Fruit fly (Drosophila melanogaster) whole organism, embryonic: ENCODE data around the gene CG13248.
A peak's percentile ranks its signal among the peaks of the same experiment; 100 is the strongest.

ENCODE experiments used
- Aef1 ChIP-seq: fragments of 200-800 bp; sonication (Bioruptor generic); IDR thresholded peaks from 3 replicates; pipeline ENCODE4 v1.3.6; 2022; ENCODE audit warnings: missing biosample characterization, missing genetic modification characterization
- CG10267 ChIP-seq: fragments of 200-800 bp; sonication (Bioruptor generic); optimal IDR thresholded peaks from 2 replicates; lab custom pipeline; 2018; ENCODE audit warnings: missing biosample characterization, mild to moderate bottlenecking, missing genetic modification characterization, moderate library complexity
- CG10543 ChIP-seq: fragments of 200-800 bp; sonication (Bioruptor generic); optimal IDR thresholded peaks from 3 replicates; lab custom pipeline; 2017; ENCODE audit warnings: missing biosample characterization, mild to moderate bottlenecking, missing genetic modification characterization, moderate library complexity
- CG12391 ChIP-seq: fragments of 200-800 bp; sonication (Bioruptor generic); optimal IDR thresholded peaks from 3 replicates; lab custom pipeline; 2018; ENCODE audit warnings: missing biosample characterization, mild to moderate bottlenecking, missing genetic modification characterization, moderate library complexity
- CG12769 ChIP-seq: fragments of 200-800 bp; sonication (Bioruptor generic); optimal IDR thresholded peaks from 2 replicates; lab custom pipeline; 2019; ENCODE audit warnings: missing biosample characterization, mild to moderate bottlenecking, missing genetic modification characterization, moderate library complexity
- CG14014 ChIP-seq: fragments of 200-800 bp; sonication (Bioruptor generic); IDR thresholded peaks from 2 replicates; pipeline ENCODE4 v1.3.6; 2022; ENCODE audit warnings: missing biosample characterization, missing genetic modification characterization
- CG14050 ChIP-seq: fragments of 200-800 bp; sonication (Bioruptor generic); IDR thresholded peaks from 3 replicates; pipeline ENCODE4 v1.3.6; 2022; ENCODE audit warnings: missing biosample characterization, missing genetic modification characterization
- CG15479 ChIP-seq: fragments of 200-800 bp; sonication (Bioruptor generic); optimal IDR thresholded peaks from 3 replicates; lab custom pipeline; 2019; ENCODE audit warnings: missing biosample characterization, mild to moderate bottlenecking, missing genetic modification characterization, moderate library complexity
- CG16815 ChIP-seq: fragments of 200-800 bp; sonication (Bioruptor generic); optimal IDR thresholded peaks from 3 replicates; lab custom pipeline; 2017; ENCODE audit warnings: missing biosample characterization, mild to moderate bottlenecking, missing genetic modification characterization
- CG16863 ChIP-seq: fragments of 200-800 bp; sonication (Bioruptor generic); optimal IDR thresholded peaks from 3 replicates; lab custom pipeline; 2016; ENCODE audit warnings: missing biosample characterization, missing genetic modification characterization
- CG18011 ChIP-seq: fragments of 200-800 bp; sonication (Bioruptor generic); optimal IDR thresholded peaks from 2 replicates; lab custom pipeline; 2017; ENCODE audit warnings: missing biosample characterization, missing genetic modification characterization, mild to moderate bottlenecking, moderate library complexity, missing genotype
- CG1832 ChIP-seq: fragments of 200-800 bp; sonication (Bioruptor generic); optimal IDR thresholded peaks from 2 replicates; lab custom pipeline; 2017; ENCODE audit warnings: missing biosample characterization, mild to moderate bottlenecking, missing genetic modification characterization, inconsistent platforms
- CG18619 ChIP-seq: fragments of 200-800 bp; sonication (Bioruptor generic); optimal IDR thresholded peaks from 3 replicates; lab custom pipeline; 2017; ENCODE audit warnings: missing biosample characterization, mild to moderate bottlenecking, missing genetic modification characterization
- CG2120 ChIP-seq: fragments of 200-800 bp; sonication (Bioruptor generic); optimal IDR thresholded peaks from 3 replicates; lab custom pipeline; 2016; ENCODE audit warnings: missing biosample characterization, missing genetic modification characterization
- CG33557 ChIP-seq: fragments of 200-800 bp; sonication (Bioruptor generic); optimal IDR thresholded peaks from 2 replicates; lab custom pipeline; 2019; ENCODE audit warnings: missing biosample characterization, mild to moderate bottlenecking, missing genetic modification characterization, moderate library complexity
- CG34224 ChIP-seq: fragments of 200-800 bp; sonication (Bioruptor generic); IDR thresholded peaks from 3 replicates; pipeline ENCODE4 v1.3.6; 2022; ENCODE audit warnings: missing biosample characterization, missing genetic modification characterization; ENCODE audit not compliant: partially characterized antibody
- CG3838 ChIP-seq: fragments of 200-800 bp; sonication (Bioruptor generic); optimal IDR thresholded peaks from 3 replicates; lab custom pipeline; 2016; ENCODE audit warnings: missing biosample characterization, missing genetic modification characterization
- CG43689 ChIP-seq: fragments of 200-800 bp; sonication (Bioruptor generic); IDR thresholded peaks from 2 replicates; pipeline ENCODE4 v1.3.6; 2022; ENCODE audit warnings: missing biosample characterization, missing genetic modification characterization
- CG6654 ChIP-seq: fragments of 200-800 bp; sonication (Bioruptor generic); optimal IDR thresholded peaks from 2 replicates; lab custom pipeline; 2017; ENCODE audit warnings: missing biosample characterization, mild to moderate bottlenecking, missing genetic modification characterization
- CG9609 ChIP-seq: fragments of 200-800 bp; sonication (Bioruptor generic); optimal IDR thresholded peaks from 3 replicates; lab custom pipeline; 2016; ENCODE audit warnings: missing biosample characterization, missing genetic modification characterization
- Dek ChIP-seq: fragments of 200-800 bp; sonication (Bioruptor generic); optimal IDR thresholded peaks from 3 replicates; lab custom pipeline; 2019; ENCODE audit warnings: missing biosample characterization, mild to moderate bottlenecking, missing genetic modification characterization, moderate library complexity
- Doc2 ChIP-seq: fragments of 200-800 bp; sonication (Bioruptor generic); IDR thresholded peaks from 2 replicates; pipeline ENCODE4 v1.3.6; 2022; ENCODE audit warnings: missing biosample characterization, missing genetic modification characterization
- Dref ChIP-seq: fragments of 200-800 bp; sonication (Bioruptor generic); IDR thresholded peaks from 2 replicates; pipeline ENCODE4 v1.3.6; 2022; ENCODE audit warnings: missing biosample characterization, missing genetic modification characterization
- Hr78 ChIP-seq, 2 experiments: fragments of 200-800 bp in 1 of 2; fragments of >200 bp in 1 of 2; sonication (Bioruptor generic) in 1 of 2; optimal IDR thresholded peaks; 2 replicates each; lab custom pipeline; 2017 to 2019; ENCODE audit warnings: missing biosample characterization in 2 of 2, missing genetic modification characterization in 2 of 2, mild to moderate bottlenecking in 1 of 2, moderate library complexity in 1 of 2
- PHDP ChIP-seq: fragments of 200-800 bp; sonication (Bioruptor generic); optimal IDR thresholded peaks from 3 replicates; lab custom pipeline; 2018; ENCODE audit warnings: missing biosample characterization, mild to moderate bottlenecking, missing genetic modification characterization, moderate library complexity
- Spps ChIP-seq: fragments of 200-800 bp; sonication (Bioruptor generic); optimal IDR thresholded peaks from 2 replicates; lab custom pipeline; 2018; ENCODE audit warnings: missing biosample characterization, mild to moderate bottlenecking, missing genetic modification characterization
- Tbp ChIP-seq: fragments of >200 bp; optimal IDR thresholded peaks from 2 replicates; lab custom pipeline; 2018; ENCODE audit warnings: missing biosample characterization, missing genetic modification characterization
- Xrp1 ChIP-seq: fragments of 200-800 bp; sonication (Bioruptor generic); IDR thresholded peaks from 2 replicates; pipeline ENCODE4 v1.3.6; 2022; ENCODE audit warnings: missing biosample characterization, missing genetic modification characterization
- ac ChIP-seq: fragments of 200-800 bp; sonication (Bioruptor generic); optimal IDR thresholded peaks from 3 replicates; lab custom pipeline; 2017; ENCODE audit warnings: missing biosample characterization, mild to moderate bottlenecking, missing genetic modification characterization
- aop ChIP-seq: fragments of 200-800 bp; sonication (Bioruptor generic); IDR thresholded peaks from 2 replicates; pipeline ENCODE4 v1.3.6; 2022; ENCODE audit warnings: missing biosample characterization, missing genetic modification characterization
- bab2 ChIP-seq: fragments of 200-800 bp; sonication (Bioruptor generic); optimal IDR thresholded peaks from 2 replicates; lab custom pipeline; 2016; ENCODE audit warnings: missing biosample characterization, missing genetic modification characterization
- cas ChIP-seq: fragments of 200-800 bp; sonication (Bioruptor generic); IDR thresholded peaks from 2 replicates; pipeline ENCODE4 v1.3.6; 2022; ENCODE audit warnings: missing biosample characterization, missing genetic modification characterization
- emc ChIP-seq: fragments of 200-800 bp; sonication (Bioruptor generic); optimal IDR thresholded peaks from 2 replicates; lab custom pipeline; 2016; ENCODE audit warnings: missing biosample characterization, missing genetic modification characterization
- fru ChIP-seq: fragments of >200 bp; optimal IDR thresholded peaks from 2 replicates; lab custom pipeline; 2017
- gcm2 ChIP-seq: fragments of 200-800 bp; sonication (Bioruptor generic); optimal IDR thresholded peaks from 2 replicates; lab custom pipeline; 2016; ENCODE audit warnings: missing biosample characterization, missing genetic modification characterization
- lbe ChIP-seq: fragments of 200-800 bp; sonication (Bioruptor generic); optimal IDR thresholded peaks from 2 replicates; lab custom pipeline; 2016; ENCODE audit warnings: missing biosample characterization, mild to moderate bottlenecking, missing genetic modification characterization
- lmd ChIP-seq: fragments of 200-800 bp; sonication (Bioruptor generic); IDR thresholded peaks from 2 replicates; pipeline ENCODE4 v1.3.6; 2022; ENCODE audit warnings: missing biosample characterization, missing genetic modification characterization
- maf-S ChIP-seq: fragments of 200-800 bp; sonication (Bioruptor generic); optimal IDR thresholded peaks from 2 replicates; lab custom pipeline; 2016; ENCODE audit warnings: missing biosample characterization, missing genetic modification characterization
- pb ChIP-seq: fragments of 200-800 bp; sonication (Bioruptor generic); optimal IDR thresholded peaks from 3 replicates; lab custom pipeline; 2016; ENCODE audit warnings: missing biosample characterization, missing genetic modification characterization
- peb ChIP-seq: fragments of 200-800 bp; sonication (Bioruptor generic); IDR thresholded peaks from 2 replicates; pipeline ENCODE4 v1.3.6; 2022; ENCODE audit warnings: missing biosample characterization, missing genetic modification characterization
- pum ChIP-seq: fragments of 200-800 bp; sonication (Bioruptor generic); optimal IDR thresholded peaks from 2 replicates; lab custom pipeline; 2016; ENCODE audit warnings: missing biosample characterization, missing genetic modification characterization
- row ChIP-seq: fragments of 200-800 bp; sonication (Bioruptor generic); IDR thresholded peaks from 3 replicates; pipeline ENCODE4 v1.3.6; 2022; ENCODE audit warnings: missing biosample characterization, missing genetic modification characterization
- sens-2 ChIP-seq: fragments of 200-800 bp; sonication (Bioruptor generic); IDR thresholded peaks from 2 replicates; pipeline ENCODE4 v1.3.6; 2022; ENCODE audit warnings: missing biosample characterization, missing genetic modification characterization
- seq ChIP-seq: fragments of 200-800 bp; sonication (Bioruptor generic); IDR thresholded peaks from 2 replicates; pipeline ENCODE4 v1.3.6; 2022; ENCODE audit warnings: missing biosample characterization, missing genetic modification characterization
- sim ChIP-seq: fragments of 200-800 bp; sonication (Bioruptor generic); IDR thresholded peaks from 2 replicates; pipeline ENCODE4 v1.3.6; 2022; ENCODE audit warnings: missing biosample characterization, missing genetic modification characterization
- sug ChIP-seq: fragments of 200-800 bp; optimal IDR thresholded peaks from 2 replicates; lab custom pipeline; 2019; ENCODE audit warnings: missing biosample characterization, mild to moderate bottlenecking, missing genetic modification characterization, moderate library complexity
- trh ChIP-seq: fragments of 200-800 bp; sonication (Bioruptor generic); optimal IDR thresholded peaks from 2 replicates; lab custom pipeline; 2016; ENCODE audit warnings: missing biosample characterization, missing genetic modification characterization
- twi ChIP-seq: fragments of 200-800 bp; optimal IDR thresholded peaks from 2 replicates; lab custom pipeline; 2019; ENCODE audit warnings: missing biosample characterization, mild to moderate bottlenecking, missing genetic modification characterization, moderate library complexity
- zen2 ChIP-seq: fragments of 200-800 bp; sonication (Bioruptor generic); IDR thresholded peaks from 3 replicates; pipeline ENCODE4 v1.3.6; 2022; ENCODE audit warnings: missing biosample characterization, missing genetic modification characterization; ENCODE audit not compliant: partially characterized antibody
- zfh2 ChIP-seq: fragments of 200-800 bp; sonication (Bioruptor generic); optimal IDR thresholded peaks from 2 replicates; lab custom pipeline; 2016; ENCODE audit warnings: missing biosample characterization, missing genetic modification characterization

CG13248 gene

DNA sequence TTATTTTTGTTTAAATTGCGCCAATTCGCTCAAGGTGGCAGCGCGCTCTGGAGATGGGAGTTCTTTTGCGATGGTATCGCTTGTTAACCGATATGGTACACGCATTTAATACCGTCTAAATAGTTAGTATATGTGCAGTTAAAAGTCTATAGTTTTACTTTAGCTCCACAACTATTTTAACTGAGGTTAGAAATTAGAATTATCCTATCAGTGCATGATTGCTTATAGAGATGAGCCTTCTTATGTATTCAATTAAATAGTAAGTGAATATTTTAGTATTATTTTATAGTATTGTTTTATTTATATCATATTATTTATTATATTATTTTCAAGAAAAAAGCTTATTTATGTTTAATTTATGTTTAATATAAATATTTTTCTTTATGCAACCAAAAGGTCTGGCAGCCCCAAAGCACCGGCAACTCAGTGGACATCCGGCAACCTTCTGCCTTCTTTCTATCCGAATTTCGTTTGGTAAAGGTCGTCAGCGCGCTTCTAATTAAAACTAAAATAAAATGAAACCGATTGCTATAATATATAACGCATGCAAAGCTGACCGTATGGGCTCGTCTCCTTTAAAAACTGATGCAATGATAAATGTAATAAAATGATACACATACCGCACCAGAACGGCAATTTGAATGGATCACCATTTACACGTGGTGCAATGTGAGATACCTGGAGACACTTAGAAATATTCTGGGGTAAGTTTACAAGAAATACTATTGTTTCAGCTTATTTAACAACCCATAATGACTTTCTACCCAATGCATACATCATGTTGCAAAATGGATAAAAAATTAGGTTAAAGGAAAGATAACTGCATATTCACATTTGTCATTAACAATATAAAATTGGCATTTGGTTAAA, 42.7 kb upstream of the CG13248 start, which contains the start of gene CG5199 (continued):
- peak; percentile 49 for TF ChIP-seq pum
- TF ChIP-seq CG1832: no peak
- peak; percentile 62 for TF ChIP-seq CG33557 (GFP tag; lab: Kevin White, UChicago)
- TF ChIP-seq CG6654: peak; percentile 10
- TF ChIP-seq lmd (GFP tag; lab: Robert Waterston, UW): peak; percentile 75
- no peak for TF ChIP-seq sens-2 (GFP tag; lab: Robert Waterston, UW)
- TF ChIP-seq CG16815 (GFP tag; lab: Kevin White, UChicago): peak; percentile 37
- peak; percentile 62 for TF ChIP-seq PHDP
- TF ChIP-seq Spps (tag; lab: Kevin White, UChicago): peak; percentile 26
- peak; percentile 47 for TF ChIP-seq CG10543
- no peak for TF ChIP-seq peb (GFP tag; lab: Robert Waterston, UW)
- TF ChIP-seq zfh2 (GFP tag; lab: Kevin White, UChicago): peak; percentile 53
- TF ChIP-seq Xrp1 (GFP tag; lab: Robert Waterston, UW): peak; percentile 67
- TF ChIP-seq CG12769: no peak
- TF ChIP-seq gcm2 (GFP tag; lab: Kevin White, UChicago): no peak
- peak; percentile 26; the same call in 1 of the 2 replicates for TF ChIP-seq Dref (GFP tag; lab: Robert Waterston, UW)
- TF ChIP-seq emc: no peak
- no peak for TF ChIP-seq aop (GFP tag; lab: Robert Waterston, UW)
- TF ChIP-seq CG2120: peak; percentile 62
- TF ChIP-seq CG18011 (GFP tag; lab: Kevin White, UChicago): no peak
- TF ChIP-seq fru (lab: Kevin White, UChicago): no peak
- peak; percentile 52; the same call in 1 of the 3 replicates for TF ChIP-seq zen2 (GFP tag; lab: Robert Waterston, UW)
- no peak for TF ChIP-seq trh
- TF ChIP-seq CG12391 (tag; lab: Kevin White, UChicago): peak; percentile 80
- peak; percentile 43 for TF ChIP-seq CG15479
- TF ChIP-seq CG9609: peak; percentile 2
- TF ChIP-seq CG18619 (GFP tag; lab: Kevin White, UChicago): peak; percentile 55
- TF ChIP-seq cas: no peak
- no peak for TF ChIP-seq CG16863
- TF ChIP-seq Aef1 (GFP tag; lab: Robert Waterston, UW): no peak; the same call in 1 of the 3 replicates
- no peak for TF ChIP-seq Hr78 (GFP tag; optimal IDR thresholded peaks at IDR 0.05; lab: Kevin White, UChicago)
- no peak for TF ChIP-seq CG43689 (GFP tag; lab: Robert Waterston, UW)
- TF ChIP-seq row (GFP tag; lab: Robert Waterston, UW): peak; percentile 80
- TF ChIP-seq Dek: peak; percentile 59
- no peak for TF ChIP-seq pb (GFP tag; lab: Kevin White, UChicago)
- TF ChIP-seq Tbp (GFP tag; lab: Kevin White, UChicago): peak; percentile 31
- TF ChIP-seq twi (tag; lab: Kevin White, UChicago): peak; percentile 42
- peak; percentile 4 for TF ChIP-seq maf-S (GFP tag; lab: Kevin White, UChicago)
- TF ChIP-seq bab2 (GFP tag; lab: Kevin White, UChicago): peak; percentile 35
- TF ChIP-seq sug: peak; percentile 57
- no peak for TF ChIP-seq CG14050
- TF ChIP-seq sim (GFP tag; lab: Robert Waterston, UW): no peak
- TF ChIP-seq ac (GFP tag; lab: Kevin White, UChicago): no peak
- TF ChIP-seq seq: no peak; the same call in 1 of the 2 replicates
- TF ChIP-seq CG14014 (GFP tag; lab: Robert Waterston, UW): no peak
- TF ChIP-seq Doc2: no peak
- TF ChIP-seq CG10267 (tag; lab: Kevin White, UChicago): peak; percentile 69
- peak; percentile 74 for TF ChIP-seq CG34224 (GFP tag; lab: Robert Waterston, UW)
- TF ChIP-seq CG3838: no peak
- TF ChIP-seq lbe (GFP tag; lab: Kevin White, UChicago): peak; percentile 1
